Fruit fly (Drosophila melanogaster): Measurements from ENCODE around the gene Mgat2.

The Mgat2 gene

dm6 chr3R:30052455-30053046 lies 30.5 kb upstream of the Mgat2 start, which contains the start of gene Jasper:
TSS of gene Jasper (plus strand) at chr3R:30052514.
- no peak for TF ChIP-seq gl (tag; optimal IDR thresholded peaks at IDR 0.05)
- TF ChIP-seq CG4496 (GFP tag; IDR thresholded peaks at IDR 0.05), result no peak; the same call in 2 of the 3 replicates
- no peak for TF ChIP-seq CG13204 (GFP tag; optimal IDR thresholded peaks at IDR 0.05)
- no peak for TF ChIP-seq CG34367 (tag; optimal IDR thresholded peaks at IDR 0.05)
- TF ChIP-seq CG8159 (tag; optimal IDR thresholded peaks at IDR 0.05), result no peak
- no peak for TF ChIP-seq Pif1A (GFP tag; optimal IDR thresholded peaks at IDR 0.05)
- no peak for TF ChIP-seq CG15710 (tag; optimal IDR thresholded peaks at IDR 0.05)
- TF ChIP-seq Snoo (tag; optimal IDR thresholded peaks at IDR 0.05), result no peak
- TF ChIP-seq Ets98B (GFP tag; IDR thresholded peaks at IDR 0.05), result no peak
- no peak for TF ChIP-seq D1 (tag; optimal IDR thresholded peaks at IDR 0.05)
- TF ChIP-seq CG9948 (tag; optimal IDR thresholded peaks at IDR 0.05), result no peak
- TF ChIP-seq CG17806 (tag; optimal IDR thresholded peaks at IDR 0.05), result no peak
- no peak for TF ChIP-seq CG32121 (GFP tag; IDR thresholded peaks at IDR 0.05)

- TF ChIP-seq Snoo (tag; optimal IDR thresholded peaks at IDR 0.05) (no peak), CG17806 (tag; optimal IDR thresholded peaks at IDR 0.05) (no peak), Ets98B (GFP tag; IDR thresholded peaks at IDR 0.05) (no peak), CG9948 (tag; optimal IDR thresholded peaks at IDR 0.05) (no peak), CG8301 (tag; optimal IDR thresholded peaks at IDR 0.05) (no peak), D1 (tag; optimal IDR thresholded peaks at IDR 0.05) (no peak), CG10348 (GFP tag; IDR thresholded peaks at IDR 0.05) (no peak), CG32121 (GFP tag; IDR thresholded peaks at IDR 0.05) (no peak), CG15710 (tag; optimal IDR thresholded peaks at IDR 0.05) (no peak), CG12605 (GFP tag; IDR thresholded peaks at IDR 0.05) (no peak), Pif1B (GFP tag; optimal IDR thresholded peaks at IDR 0.05) (no peak), EcR (GFP tag; optimal IDR thresholded peaks at IDR 0.05) (no peak), CG4496 (GFP tag; IDR thresholded peaks at IDR 0.05) (no peak), CG8159 (tag; optimal IDR thresholded peaks at IDR 0.05) (no peak), gl (tag; optimal IDR thresholded peaks at IDR 0.05) (no peak), CG14655 (GFP tag; optimal IDR thresholded peaks at IDR 0.05) (no peak), rn (GFP tag; IDR thresholded peaks at IDR 0.05) (no peak), CG34367 (tag; optimal IDR thresholded peaks at IDR 0.05) (no peak), Pif1A (GFP tag; optimal IDR thresholded peaks at IDR 0.05) (no peak)
These were observed 29.9 kb upstream of the Mgat2 start, which contains the start of gene CG15528 for dm6 chr3R:30051933-30052332. TSS of gene CG15528 (minus strand) at chr3R:30052112.

dm6 chr3R:30050448-30050847 lies 28.4 kb upstream of the Mgat2 start:
- TF ChIP-seq gl (tag; optimal IDR thresholded peaks at IDR 0.05), result no peak
- TF ChIP-seq CG9948 (tag; optimal IDR thresholded peaks at IDR 0.05), result no peak
- no peak for TF ChIP-seq CG10348 (GFP tag; IDR thresholded peaks at IDR 0.05)
- no peak for TF ChIP-seq CG14655 (GFP tag; optimal IDR thresholded peaks at IDR 0.05)
- TF ChIP-seq CG4496 (GFP tag; IDR thresholded peaks at IDR 0.05), result no peak
- TF ChIP-seq Snoo (tag; optimal IDR thresholded peaks at IDR 0.05), result no peak
- TF ChIP-seq fd96Ca (GFP tag; IDR thresholded peaks at IDR 0.05), result no peak
- no peak for TF ChIP-seq EcR (GFP tag; optimal IDR thresholded peaks at IDR 0.05)
- no peak for TF ChIP-seq rn (GFP tag; IDR thresholded peaks at IDR 0.05)
- no peak for TF ChIP-seq Pif1B (GFP tag; optimal IDR thresholded peaks at IDR 0.05)
- TF ChIP-seq CG12605 (GFP tag; IDR thresholded peaks at IDR 0.05), result no peak
- TF ChIP-seq CG32121 (GFP tag; IDR thresholded peaks at IDR 0.05), result no peak
- no peak for TF ChIP-seq CG13204 (GFP tag; optimal IDR thresholded peaks at IDR 0.05)
- no peak for TF ChIP-seq CG34367 (tag; optimal IDR thresholded peaks at IDR 0.05)
- TF ChIP-seq CG8301 (tag; optimal IDR thresholded peaks at IDR 0.05), result no peak
- no peak for TF ChIP-seq CG15710 (tag; optimal IDR thresholded peaks at IDR 0.05)

- peak; percentile 88 for TF ChIP-seq Pif1A (GFP tag; optimal IDR thresholded peaks at IDR 0.05)
- peak; percentile 94 for TF ChIP-seq Pif1B (GFP tag; optimal IDR thresholded peaks at IDR 0.05)
- peak; percentile 77 for TF ChIP-seq CG34367 (tag; optimal IDR thresholded peaks at IDR 0.05)
- peak; percentile 83 for TF ChIP-seq CG15710 (tag; optimal IDR thresholded peaks at IDR 0.05)
- peak; percentile 76 for TF ChIP-seq CG9948 (tag; optimal IDR thresholded peaks at IDR 0.05)
- no peak for TF ChIP-seq D1 (tag; optimal IDR thresholded peaks at IDR 0.05)
- peak; percentile 84 for TF ChIP-seq CG10348 (GFP tag; IDR thresholded peaks at IDR 0.05)
- TF ChIP-seq CG13204 (GFP tag; optimal IDR thresholded peaks at IDR 0.05), result no peak
- TF ChIP-seq CG12605 (GFP tag; IDR thresholded peaks at IDR 0.05), result peak; percentile 78
- peak; percentile 95 for TF ChIP-seq fd96Ca (GFP tag; IDR thresholded peaks at IDR 0.05)
- TF ChIP-seq CG14655 (GFP tag; optimal IDR thresholded peaks at IDR 0.05), result no peak
- peak; percentile 83 for TF ChIP-seq CG17806 (tag; optimal IDR thresholded peaks at IDR 0.05)
- TF ChIP-seq Ets98B (GFP tag; IDR thresholded peaks at IDR 0.05), result peak; percentile 92
- TF ChIP-seq CG8159 (tag; optimal IDR thresholded peaks at IDR 0.05), result peak; percentile 84
- TF ChIP-seq gl (tag; optimal IDR thresholded peaks at IDR 0.05), result peak; percentile 78
- peak; percentile 81 for TF ChIP-seq CG8301 (tag; optimal IDR thresholded peaks at IDR 0.05)
- peak; percentile 89 for TF ChIP-seq CG32121 (GFP tag; IDR thresholded peaks at IDR 0.05)
- TF ChIP-seq CG4496 (GFP tag; IDR thresholded peaks at IDR 0.05), result peak; percentile 94
- TF ChIP-seq EcR (GFP tag; optimal IDR thresholded peaks at IDR 0.05), result no peak
- peak; percentile 94 for TF ChIP-seq Snoo (tag; optimal IDR thresholded peaks at IDR 0.05)
- peak; percentile 73 for TF ChIP-seq rn (GFP tag; IDR thresholded peaks at IDR 0.05)
These were observed 24.3 kb upstream of the Mgat2 start, which contains the start of the genes RpL32 and CG7943 for dm6 chr3R:30046029-30047001. TSS of gene RpL32 (minus strand) at chr3R:30046161. TSS of gene CG7943 (plus strand) at chr3R:30046470.
